Worm (Caenorhabditis elegans): ENCODE data around the gene reps-1.
"Not testable (repeated sequence)": the region's sequence is repeated elsewhere in the genome, so short reads cannot be mapped to it uniquely, and the experiment has no call there.

reps-1 gene

ce11 chrV:18990238-18990901, at the start of gene reps-1, which contains the start of gene Y39B6A.37:
Gene reps-1, minus strand, starts transcription at chrV:18990500.
Gene Y39B6A.37, plus strand, starts transcription at chrV:18990851.
- TF ChIP-seq ztf-29 (GFP tag; IDR thresholded peaks at IDR 0.05) = no peak
- no peak for TF ChIP-seq T22C8.4 (GFP tag; IDR thresholded peaks at IDR 0.05)
- TF ChIP-seq tab-1 (GFP tag; IDR thresholded peaks at IDR 0.05) = no peak
- TF ChIP-seq med-1 (GFP tag; optimal IDR thresholded peaks at IDR 0.05; ENCODE audit: insufficient read depth) = no peak
- TF ChIP-seq klf-2 (GFP tag; conservative IDR thresholded peaks at IDR 0.05) = no peak
- no peak for TF ChIP-seq ref-1 (GFP tag; conservative IDR thresholded peaks at IDR 0.05)
- TF ChIP-seq flt-1 (GFP tag; IDR thresholded peaks at IDR 0.05) = no peak
- TF ChIP-seq cog-1 (tag; optimal IDR thresholded peaks at IDR 0.05) = no peak
- TF ChIP-seq ztf-23 (GFP tag; IDR thresholded peaks at IDR 0.05) = no peak

- no peak for TF ChIP-seq ref-1 (GFP tag; conservative IDR thresholded peaks at IDR 0.05)
- no peak for TF ChIP-seq ztf-29 (GFP tag; IDR thresholded peaks at IDR 0.05)
- TF ChIP-seq T22C8.4 (GFP tag; IDR thresholded peaks at IDR 0.05) = no peak
- no peak for TF ChIP-seq flt-1 (GFP tag; IDR thresholded peaks at IDR 0.05)
- TF ChIP-seq tab-1 (GFP tag; IDR thresholded peaks at IDR 0.05) = no peak
- no peak for TF ChIP-seq klf-2 (GFP tag; conservative IDR thresholded peaks at IDR 0.05)
- TF ChIP-seq ztf-23 (GFP tag; IDR thresholded peaks at IDR 0.05) = no peak
- TF ChIP-seq cog-1 (tag; optimal IDR thresholded peaks at IDR 0.05) = no peak
- TF ChIP-seq med-1 (GFP tag; optimal IDR thresholded peaks at IDR 0.05; ENCODE audit: insufficient read depth) = no peak
Measured at ce11 chrV:19037222-19037621, 46.9 kb upstream of the reps-1 start, which contains the start of gene asp-17. Gene asp-17, minus strand, starts transcription at chrV:19037322.

ce11 chrV:19036061-19036460, 45.8 kb upstream of the reps-1 start:
- TF ChIP-seq T22C8.4 (GFP tag; IDR thresholded peaks at IDR 0.05) = peak; percentile 74
- TF ChIP-seq cog-1 (tag; optimal IDR thresholded peaks at IDR 0.05) = no peak

- TF ChIP-seq ztf-23 (GFP tag; IDR thresholded peaks at IDR 0.05) (no peak), tab-1 (GFP tag; IDR thresholded peaks at IDR 0.05) (no peak), cog-1 (tag; optimal IDR thresholded peaks at IDR 0.05) (no peak), flt-1 (GFP tag; IDR thresholded peaks at IDR 0.05) (no peak), med-1 (GFP tag; optimal IDR thresholded peaks at IDR 0.05; ENCODE audit: insufficient read depth) (no peak), ztf-29 (GFP tag; IDR thresholded peaks at IDR 0.05) (no peak), ref-1 (GFP tag; conservative IDR thresholded peaks at IDR 0.05) (no peak), T22C8.4 (GFP tag; IDR thresholded peaks at IDR 0.05) (no peak), klf-2 (GFP tag; conservative IDR thresholded peaks at IDR 0.05) (no peak)
Measured at ce11 chrV:19031456-19031855, 41.2 kb upstream of the reps-1 start, which contains the start of gene Y39B6A.27. Gene Y39B6A.27, plus strand, starts transcription at chrV:19031756.

- TF ChIP-seq tab-1 (GFP tag; IDR thresholded peaks at IDR 0.05) (no peak), T22C8.4 (GFP tag; IDR thresholded peaks at IDR 0.05) (peak; percentile 91)
Measured at ce11 chrV:19027338-19027737, 37.0 kb upstream of the reps-1 start.

- TF ChIP-seq T22C8.4 (GFP tag; IDR thresholded peaks at IDR 0.05) = peak; percentile 82
Measured at ce11 chrV:19026757-19027156, 36.5 kb upstream of the reps-1 start.

ce11 chrV:19026163-19026562, 35.9 kb upstream of the reps-1 start, which contains the start of gene Y39B6A.25:
Gene Y39B6A.25, plus strand, starts transcription at chrV:19026463.
- no peak for TF ChIP-seq ref-1 (GFP tag; conservative IDR thresholded peaks at IDR 0.05)

- no peak for TF ChIP-seq cog-1 (tag; optimal IDR thresholded peaks at IDR 0.05)
- TF ChIP-seq flt-1 (GFP tag; IDR thresholded peaks at IDR 0.05) = no peak
- TF ChIP-seq ztf-29 (GFP tag; IDR thresholded peaks at IDR 0.05) = no peak
- TF ChIP-seq ref-1 (GFP tag; conservative IDR thresholded peaks at IDR 0.05) = no peak
- TF ChIP-seq klf-2 (GFP tag; conservative IDR thresholded peaks at IDR 0.05) = no peak
- TF ChIP-seq T22C8.4 (GFP tag; IDR thresholded peaks at IDR 0.05) = no peak
- no peak for TF ChIP-seq tab-1 (GFP tag; IDR thresholded peaks at IDR 0.05)
- TF ChIP-seq ztf-23 (GFP tag; IDR thresholded peaks at IDR 0.05) = no peak
- no peak for TF ChIP-seq med-1 (GFP tag; optimal IDR thresholded peaks at IDR 0.05; ENCODE audit: insufficient read depth)
Measured at ce11 chrV:19024683-19025082, 34.4 kb upstream of the reps-1 start, which contains the start of gene Y39B6A.29. Gene Y39B6A.29, minus strand, starts transcription at chrV:19024783.

ce11 chrV:19019239-19019638, 28.9 kb upstream of the reps-1 start:
- TF ChIP-seq T22C8.4 (GFP tag; IDR thresholded peaks at IDR 0.05) (peak; percentile 85), cog-1 (tag; optimal IDR thresholded peaks at IDR 0.05) (no peak), ztf-23 (GFP tag; IDR thresholded peaks at IDR 0.05) (no peak), ref-1 (GFP tag; conservative IDR thresholded peaks at IDR 0.05) (no peak)

ce11 chrV:19014940-19015339, 24.6 kb upstream of the reps-1 start:
- peak; percentile 79 for TF ChIP-seq T22C8.4 (GFP tag; IDR thresholded peaks at IDR 0.05)

ce11 chrV:19014273-19014672, 24.0 kb upstream of the reps-1 start, which contains the start of gene Y39B6A.30:
Gene Y39B6A.30, plus strand, starts transcription at chrV:19014573.
- TF ChIP-seq tab-1 (GFP tag; IDR thresholded peaks at IDR 0.05); flt-1 (GFP tag; IDR thresholded peaks at IDR 0.05); med-1 (GFP tag; optimal IDR thresholded peaks at IDR 0.05; ENCODE audit: insufficient read depth): not testable (repeated sequence)
